Fruit fly (Drosophila melanogaster) whole organism: ENCODE measurements around the gene Hap40.

Experiments
- CG8478 ChIP-seq: fragments of >200 bp; optimal IDR thresholded peaks from 2 replicates; lab custom pipeline; 2018; ENCODE audit warnings: inconsistent platforms
- EcR ChIP-seq, 2 experiments: fragments of >200 bp; optimal IDR thresholded peaks; 2 replicates each; lab custom pipeline; 2017; ENCODE audit warnings: missing biosample characterization in 2 of 2, missing genetic modification characterization in 2 of 2, missing genetic modification reagents in 2 of 2
- pan ChIP-seq: fragments of >200 bp; optimal IDR thresholded peaks from 2 replicates; lab custom pipeline; 2017
- psq ChIP-seq: fragments of >200 bp; optimal IDR thresholded peaks from 2 replicates; lab custom pipeline; 2017
- usp ChIP-seq: fragments of >200 bp; optimal IDR thresholded peaks from 2 replicates; lab custom pipeline; 2017; ENCODE audit warnings: missing biosample characterization, missing genetic modification characterization, mixed read lengths

DNA sequence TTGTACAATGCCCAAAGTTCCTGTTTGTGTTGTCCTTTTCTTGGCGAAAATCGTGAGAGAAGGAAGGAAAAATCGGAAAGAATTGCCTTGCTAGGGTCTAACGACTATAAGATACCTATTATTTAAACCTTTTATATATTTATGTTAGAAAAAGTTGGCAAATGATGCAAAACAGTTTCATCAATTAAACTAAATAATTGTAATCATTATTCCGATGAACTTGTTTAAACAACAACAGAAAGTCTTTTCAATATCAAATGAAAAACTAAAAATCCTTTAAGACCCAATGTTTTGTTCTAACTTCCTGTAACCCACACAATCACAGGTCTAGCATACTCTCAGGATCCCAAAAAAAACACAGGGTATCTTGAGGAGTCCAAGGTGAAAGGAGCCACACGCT, 29.6 kb upstream of the Hap40 start:
- no peak for TF ChIP-seq usp
- no peak for TF ChIP-seq CG8478 (lab: Kevin White, UChicago)
- TF ChIP-seq pan (lab: Kevin White, UChicago), result no peak
- TF ChIP-seq EcR (GFP tag; optimal IDR thresholded peaks at IDR 0.05; lab: Kevin White, UChicago), result no peak
- no peak for TF ChIP-seq psq
